Worm (Caenorhabditis elegans): ENCODE results near the gene R08C7.8.

R08C7.8 gene

DNA sequence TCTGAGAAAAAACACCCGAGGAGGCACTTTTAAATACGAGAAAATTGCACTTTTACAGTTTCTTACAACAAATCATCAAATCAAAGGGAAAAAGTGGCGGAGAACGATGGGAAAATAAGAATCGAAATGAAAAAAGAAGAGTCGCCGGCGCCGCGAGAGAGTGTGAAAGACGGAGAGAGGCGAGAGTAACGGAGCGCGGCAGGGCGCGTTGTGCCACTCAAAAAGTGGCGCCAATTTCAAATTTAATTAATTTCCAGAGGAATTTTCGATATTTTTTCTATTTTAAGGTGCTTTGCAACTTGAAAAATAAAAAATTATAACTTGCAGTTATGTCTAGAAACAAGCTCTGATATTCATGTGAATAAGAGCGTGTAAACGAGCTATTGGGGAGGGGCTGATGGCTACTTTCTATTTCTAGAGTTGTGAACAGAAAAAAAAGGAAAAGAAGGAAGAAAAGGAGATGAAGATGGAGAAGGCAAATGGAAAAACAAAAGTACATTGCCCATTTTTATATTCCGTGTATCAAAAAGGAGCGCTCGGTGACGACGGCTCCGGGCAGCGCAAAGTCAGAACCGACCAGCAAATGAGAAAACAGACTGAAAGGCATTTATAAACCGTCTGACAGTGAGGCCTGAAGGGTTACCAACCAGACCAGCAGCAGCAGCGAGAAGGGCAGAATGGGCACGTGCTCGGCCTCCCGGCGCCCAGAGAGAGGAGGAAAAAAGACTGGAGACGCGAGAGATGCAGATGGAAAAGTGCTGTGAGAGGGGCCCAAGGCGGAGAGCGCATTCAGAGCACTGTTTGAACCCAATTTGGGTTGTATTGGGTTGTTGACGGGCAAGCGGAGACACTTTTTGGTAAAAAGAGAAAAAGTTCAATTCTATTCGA, 36.8 kb upstream of the R08C7.8 start (continued):
- TF ChIP-seq F57C9.4 (tag; optimal IDR thresholded peaks at IDR 0.05) (peak; percentile 60), C06A6.2 (GFP tag; conservative IDR thresholded peaks at IDR 0.05) (no peak), dpff-1 (tag; optimal IDR thresholded peaks at IDR 0.05) (no peak), egrh-3 (GFP tag; IDR thresholded peaks at IDR 0.05) (peak; percentile 84), F52B5.7 (tag; optimal IDR thresholded peaks at IDR 0.05) (peak; percentile 47), lag-1 (GFP tag; IDR thresholded peaks at IDR 0.05) (no peak), F39B2.1 (GFP tag; IDR thresholded peaks at IDR 0.05) (no peak), attf-6 (GFP tag; IDR thresholded peaks at IDR 0.05) (no peak), Y95B8A.8 (GFP tag; IDR thresholded peaks at IDR 0.05) (no peak; the same call in 1 of the 2 replicates), madf-10 (tag; optimal IDR thresholded peaks at IDR 0.05) (no peak), Y53F4B.3 (GFP tag; IDR thresholded peaks at IDR 0.05) (no peak), Y56A3A.18 (GFP tag; IDR thresholded peaks at IDR 0.05) (0 out of 2 replicates have a peak, but pooled peaks have one; percentile 15), F22D6.2 (tag; optimal IDR thresholded peaks at IDR 0.05) (no peak), tbx-9 (tag; optimal IDR thresholded peaks at IDR 0.05; ENCODE audit: borderline replicate concordance) (no peak), egl-44 (GFP tag; IDR thresholded peaks at IDR 0.05) (peak; percentile 65; the same call in 1 of the 2 replicates), Y79H2A.3 (GFP tag; conservative IDR thresholded peaks at IDR 0.05) (no peak), snpc-1.3 (tag; optimal IDR thresholded peaks at IDR 0.05; ENCODE audit: insufficient read depth) (peak; percentile 74), F33H1.4 (GFP tag; IDR thresholded peaks at IDR 0.05) (peak; percentile 50), nfya-1 (tag; optimal IDR thresholded peaks at IDR 0.05; ENCODE audit: borderline replicate concordance, insufficient read depth) (no peak), T07F8.4 (tag; optimal IDR thresholded peaks at IDR 0.05) (no peak), ztf-26 (tag; optimal IDR thresholded peaks at IDR 0.05) (no peak), ceh-91 (GFP tag; IDR thresholded peaks at IDR 0.05) (0 out of 2 replicates have a peak, but pooled peaks have one; percentile 22), F10E7.11 (tag; optimal IDR thresholded peaks at IDR 0.05) (no peak), zim-3 (tag; optimal IDR thresholded peaks at IDR 0.05) (peak; percentile 25), rpc-1 (optimal IDR thresholded peaks at IDR 0.05) (no peak), rpc-1 (tag; optimal IDR thresholded peaks at IDR 0.05) (no peak), bed-2 (GFP tag; IDR thresholded peaks at IDR 0.05) (0 out of 2 replicates have a peak, but pooled peaks have one; percentile 22), madf-6 (GFP tag; IDR thresholded peaks at IDR 0.05) (peak; percentile 53; the same call in 1 of the 2 replicates), ztf-25 (GFP tag; IDR thresholded peaks at IDR 0.05) (no peak), him-1 (tag; optimal IDR thresholded peaks at IDR 0.05) (no peak), atf-7 (tag; optimal IDR thresholded peaks at IDR 0.05) (no peak), xnd-1 (tag; optimal IDR thresholded peaks at IDR 0.05) (no peak), hsf-1 (GFP tag; IDR thresholded peaks at IDR 0.05) (no peak), F57A8.1 (GFP tag; optimal IDR thresholded peaks at IDR 0.05) (no peak), nhr-80 (tag; optimal IDR thresholded peaks at IDR 0.05) (peak; percentile 57), nhr-27 (tag; optimal IDR thresholded peaks at IDR 0.05) (no peak), cebp-1 (GFP tag; IDR thresholded peaks at IDR 0.05) (no peak), cebp-1 (tag; optimal IDR thresholded peaks at IDR 0.05) (peak; percentile 38), ztf-18 (tag; optimal IDR thresholded peaks at IDR 0.05) (no peak), lin-35 (GFP tag; optimal IDR thresholded peaks at IDR 0.05) (no peak), C17E4.6 (GFP tag; IDR thresholded peaks at IDR 0.05) (no peak), F37B4.10 (GFP tag; IDR thresholded peaks at IDR 0.05) (no peak), nfyb-1 (GFP tag; IDR thresholded peaks at IDR 0.05) (peak; percentile 63), mcd-1 (GFP tag; IDR thresholded peaks at IDR 0.05) (peak; percentile 58), egl-18 (GFP tag; IDR thresholded peaks at IDR 0.05) (no peak), lin-40 (tag; optimal IDR thresholded peaks at IDR 0.05) (no peak), Y67H2A.10 (GFP tag; conservative IDR thresholded peaks at IDR 0.05) (no peak), K11D2.4 (GFP tag; IDR thresholded peaks at IDR 0.05) (peak; percentile 55; the same call in 1 of the 2 replicates)

Data from whole organism, young adult.